Worm (Caenorhabditis elegans): Measurements from ENCODE around the gene C42C1.9.

- no peak for TF ChIP-seq nhr-237 (tag; optimal IDR thresholded peaks at IDR 0.05)
- peak; percentile 25 for TF ChIP-seq nfya-1 (tag; optimal IDR thresholded peaks at IDR 0.05; ENCODE audit: insufficient read depth)
- no peak for TF ChIP-seq ceh-82 (tag; optimal IDR thresholded peaks at IDR 0.05)
- no peak for TF ChIP-seq sea-2 (GFP tag; optimal IDR thresholded peaks at IDR 0.05)
- TF ChIP-seq pha-4 (tag; optimal IDR thresholded peaks at IDR 0.05): peak; percentile 36
- TF ChIP-seq ztf-4 (tag; optimal IDR thresholded peaks at IDR 0.05): no peak
- TF ChIP-seq elt-1 (tag; optimal IDR thresholded peaks at IDR 0.05): no peak
These were observed 45.5 kb downstream of the C42C1.9 start for ce11 chrIV:12334708-12335107.
